Fruit fly (Drosophila melanogaster) whole organism: Measurements from ENCODE around the gene CG3939.

Source experiments
- CG8478 ChIP-seq: fragments of >200 bp; optimal IDR thresholded peaks from 2 replicates; lab custom pipeline; 2018; ENCODE audit warnings: inconsistent platforms
- EcR ChIP-seq, 2 experiments: fragments of >200 bp; optimal IDR thresholded peaks; 2 replicates each; lab custom pipeline; 2017; ENCODE audit warnings: missing biosample characterization in 2 of 2, missing genetic modification characterization in 2 of 2, missing genetic modification reagents in 2 of 2
- pan ChIP-seq: fragments of >200 bp; optimal IDR thresholded peaks from 2 replicates; lab custom pipeline; 2017
- psq ChIP-seq: fragments of >200 bp; optimal IDR thresholded peaks from 2 replicates; lab custom pipeline; 2017
- usp ChIP-seq: fragments of >200 bp; optimal IDR thresholded peaks from 2 replicates; lab custom pipeline; 2017; ENCODE audit warnings: missing biosample characterization, missing genetic modification characterization, mixed read lengths

DNA sequence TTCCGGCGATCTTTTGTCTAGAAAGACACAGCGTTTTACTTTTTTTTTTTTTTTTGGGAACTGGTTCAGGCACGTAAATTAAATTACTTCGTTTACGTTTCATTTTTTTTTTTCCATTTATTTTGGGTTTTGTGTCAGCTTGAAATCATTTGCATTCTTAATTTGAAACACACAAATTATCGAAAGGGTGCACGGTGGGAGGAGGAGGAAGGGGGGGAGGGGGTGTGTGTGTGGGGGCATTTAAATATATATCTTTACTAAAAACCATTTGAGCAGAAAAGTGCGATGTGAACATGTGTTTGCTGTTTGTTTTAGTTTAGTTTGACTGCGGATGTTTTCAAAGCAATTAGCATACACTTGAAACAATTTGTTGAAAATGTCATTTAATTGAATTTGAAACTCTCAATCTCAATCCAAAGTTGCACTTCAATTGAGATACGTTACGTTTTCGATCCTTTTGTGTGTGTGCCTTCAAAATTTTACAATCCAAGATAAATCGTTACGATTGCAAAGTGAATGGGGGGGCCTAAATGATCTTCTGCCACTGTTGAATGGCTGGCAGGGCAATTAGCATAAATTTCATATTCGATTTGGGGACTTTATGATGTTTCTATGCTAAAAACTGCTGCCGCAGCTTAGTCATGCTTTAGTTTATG, 17.6 kb upstream of the CG3939 start:
- TF ChIP-seq CG8478 (lab: Kevin White, UChicago) = no peak
- TF ChIP-seq psq (lab: Kevin White, UChicago) = no peak
- TF ChIP-seq usp (GFP tag; lab: Kevin White, UChicago) = no peak
- TF ChIP-seq EcR (GFP tag; optimal IDR thresholded peaks at IDR 0.05; lab: Kevin White, UChicago) = no peak
- TF ChIP-seq pan (lab: Kevin White, UChicago) = no peak
